Fruit fly (Drosophila melanogaster) whole organism, embryonic: ENCODE data around the gene pkaap.

Experiments
- Atf3 ChIP-seq: fragments of 200-800 bp; sonication (Bioruptor generic); optimal IDR thresholded peaks from 3 replicates; lab custom pipeline; 2016; ENCODE audit warnings: missing biosample characterization, missing genetic modification characterization
- CG10274 ChIP-seq: fragments of 200-800 bp; sonication (Bioruptor generic); optimal IDR thresholded peaks from 3 replicates; lab custom pipeline; 2017; ENCODE audit warnings: missing biosample characterization, mild to moderate bottlenecking, missing genetic modification characterization
- CG10462 ChIP-seq: fragments of 200-800 bp; sonication (Bioruptor generic); optimal IDR thresholded peaks from 2 replicates; lab custom pipeline; 2016; ENCODE audit warnings: missing biosample characterization, missing genetic modification characterization
- CG10565 ChIP-seq: fragments of 200-800 bp; sonication (Bioruptor generic); optimal IDR thresholded peaks from 3 replicates; lab custom pipeline; 2016; ENCODE audit warnings: missing biosample characterization, mild to moderate bottlenecking, missing genetic modification characterization
- CG10959 ChIP-seq: fragments of 200-800 bp; sonication (Bioruptor generic); IDR thresholded peaks from 2 replicates; pipeline ENCODE4 v1.3.6; 2022; ENCODE audit warnings: missing biosample characterization, missing genetic modification characterization
- CG12942 ChIP-seq: fragments of 200-800 bp; sonication (Bioruptor generic); optimal IDR thresholded peaks from 3 replicates; lab custom pipeline; 2016; ENCODE audit warnings: missing biosample characterization, missing genetic modification characterization
- CG13123 ChIP-seq: fragments of 200-800 bp; sonication (Bioruptor generic); optimal IDR thresholded peaks from 2 replicates; lab custom pipeline; 2016; ENCODE audit warnings: missing biosample characterization, missing genetic modification characterization
- CG15073 ChIP-seq: fragments of 200-800 bp; sonication (Bioruptor generic); optimal IDR thresholded peaks from 2 replicates; lab custom pipeline; 2016; ENCODE audit warnings: missing biosample characterization, missing genetic modification characterization
- CG15269 ChIP-seq: fragments of 200-800 bp; sonication (Bioruptor generic); optimal IDR thresholded peaks from 2 replicates; lab custom pipeline; 2018; ENCODE audit warnings: missing biosample characterization, mild to moderate bottlenecking, missing genetic modification characterization, moderate library complexity
- CG18262 ChIP-seq: fragments of 200-800 bp; optimal IDR thresholded peaks from 3 replicates; lab custom pipeline; 2019; ENCODE audit warnings: missing biosample characterization, mild to moderate bottlenecking, missing genetic modification characterization, moderate library complexity
- CG2875 ChIP-seq: fragments of 200-800 bp; sonication (Bioruptor generic); optimal IDR thresholded peaks from 2 replicates; lab custom pipeline; 2017; ENCODE audit warnings: missing biosample characterization, mild to moderate bottlenecking, missing genetic modification characterization, missing genetic modification reagents
- CG2889 ChIP-seq: fragments of 200-800 bp; sonication (Bioruptor generic); IDR thresholded peaks from 3 replicates; pipeline ENCODE4 v1.3.6; 2022; ENCODE audit warnings: missing biosample characterization, missing genetic modification characterization
- CG4360 ChIP-seq: fragments of 200-800 bp; sonication (Bioruptor generic); IDR thresholded peaks from 2 replicates; pipeline ENCODE4 v1.3.6; 2022; ENCODE audit warnings: missing biosample characterization, missing genetic modification characterization
- CG7556 ChIP-seq: fragments of 200-800 bp; sonication (Bioruptor generic); optimal IDR thresholded peaks from 2 replicates; lab custom pipeline; 2017; ENCODE audit warnings: missing biosample characterization, mild to moderate bottlenecking, missing genetic modification characterization
- CG8944 ChIP-seq: fragments of 200-800 bp; sonication (Bioruptor generic); optimal IDR thresholded peaks from 3 replicates; lab custom pipeline; 2016; ENCODE audit warnings: missing biosample characterization, missing genetic modification characterization
- CG9215 ChIP-seq: fragments of 200-800 bp; sonication (Bioruptor generic); IDR thresholded peaks from 2 replicates; pipeline ENCODE4 v1.3.6; 2022; ENCODE audit warnings: missing biosample characterization, missing genetic modification characterization
- CG9797 ChIP-seq: fragments of 200-800 bp; sonication (Bioruptor generic); optimal IDR thresholded peaks from 3 replicates; lab custom pipeline; 2018; ENCODE audit warnings: missing biosample characterization, mild to moderate bottlenecking, missing genetic modification characterization
- CHES-1-like ChIP-seq: fragments of 200-800 bp; sonication (Bioruptor generic); optimal IDR thresholded peaks from 2 replicates; lab custom pipeline; 2016; ENCODE audit warnings: missing biosample characterization, missing genetic modification characterization
- Dad ChIP-seq: fragments of 200-800 bp; sonication (Bioruptor generic); optimal IDR thresholded peaks from 3 replicates; lab custom pipeline; 2016; ENCODE audit warnings: missing biosample characterization, missing genetic modification characterization
- Dbx ChIP-seq: fragments of 200-800 bp; sonication (Bioruptor generic); IDR thresholded peaks from 3 replicates; pipeline ENCODE4 v1.3.6; 2022; ENCODE audit warnings: missing biosample characterization, missing genetic modification characterization
- Dp ChIP-seq: fragments of 200-800 bp; sonication (Bioruptor generic); optimal IDR thresholded peaks from 2 replicates; lab custom pipeline; 2018; ENCODE audit warnings: missing biosample characterization, mild to moderate bottlenecking, missing genetic modification characterization, moderate library complexity
- E2f1 ChIP-seq: fragments of 200-800 bp; sonication (Bioruptor generic); IDR thresholded peaks from 2 replicates; pipeline ENCODE4 v1.3.6; 2022; ENCODE audit warnings: missing biosample characterization, missing genetic modification characterization
- Elba2 ChIP-seq: fragments of 200-800 bp; sonication (Bioruptor generic); optimal IDR thresholded peaks from 3 replicates; lab custom pipeline; 2016; ENCODE audit warnings: missing biosample characterization, missing genetic modification characterization
- Fer1 ChIP-seq: fragments of 200-800 bp; sonication (Bioruptor generic); optimal IDR thresholded peaks from 2 replicates; lab custom pipeline; 2017; ENCODE audit warnings: missing biosample characterization, mild to moderate bottlenecking, missing genetic modification characterization
- H15 ChIP-seq: fragments of 200-800 bp; sonication (Bioruptor generic); IDR thresholded peaks from 3 replicates; pipeline ENCODE4 v1.3.6; 2022; ENCODE audit warnings: missing biosample characterization, missing genetic modification characterization
- HLHmδ ChIP-seq: fragments of 200-800 bp; sonication (Bioruptor generic); optimal IDR thresholded peaks from 2 replicates; lab custom pipeline; 2018; ENCODE audit warnings: missing biosample characterization, mild to moderate bottlenecking, missing genetic modification characterization, moderate library complexity
- Hey ChIP-seq: fragments of 200-800 bp; sonication (Bioruptor generic); optimal IDR thresholded peaks from 3 replicates; lab custom pipeline; 2018; ENCODE audit warnings: missing biosample characterization, mild to moderate bottlenecking, missing genetic modification characterization
- Hsf ChIP-seq: fragments of 200-800 bp; sonication (Bioruptor generic); optimal IDR thresholded peaks from 3 replicates; lab custom pipeline; 2016; ENCODE audit warnings: missing biosample characterization, missing genetic modification characterization
- Nf-YA ChIP-seq: fragments of 200-800 bp; sonication (Bioruptor generic); IDR thresholded peaks from 2 replicates; pipeline ENCODE4 v1.3.6; 2022; ENCODE audit warnings: missing biosample characterization, missing genetic modification characterization
- Sox100B ChIP-seq: fragments of 200-800 bp; sonication (Bioruptor generic); optimal IDR thresholded peaks from 3 replicates; lab custom pipeline; 2018; ENCODE audit warnings: missing biosample characterization, mild to moderate bottlenecking, missing genetic modification characterization
- TFAM ChIP-seq: fragments of 200-800 bp; sonication (Bioruptor generic); optimal IDR thresholded peaks from 2 replicates; lab custom pipeline; 2017; ENCODE audit warnings: missing biosample characterization, missing genetic modification characterization, inconsistent platforms
- Vsx1 ChIP-seq: fragments of 200-800 bp; sonication (Bioruptor generic); optimal IDR thresholded peaks from 2 replicates; lab custom pipeline; 2017; ENCODE audit warnings: missing biosample characterization, mild to moderate bottlenecking, missing genetic modification characterization, missing genetic modification reagents
- amos ChIP-seq: fragments of 200-800 bp; sonication (Bioruptor generic); IDR thresholded peaks from 2 replicates; pipeline ENCODE4 v1.3.6; 2022; ENCODE audit warnings: missing biosample characterization, missing genetic modification characterization; ENCODE audit not compliant: partially characterized antibody
- crol ChIP-seq: fragments of 200-800 bp; sonication (Bioruptor generic); IDR thresholded peaks from 2 replicates; pipeline ENCODE4 v1.3.6; 2022; ENCODE audit warnings: missing biosample characterization, missing genetic modification characterization
- danr ChIP-seq: fragments of 200-800 bp; sonication (Bioruptor generic); IDR thresholded peaks from 2 replicates; pipeline ENCODE4 v1.3.6; 2022; ENCODE audit warnings: missing biosample characterization, missing genetic modification characterization
- dm ChIP-seq: fragments of 200-800 bp; sonication (Bioruptor generic); optimal IDR thresholded peaks from 3 replicates; lab custom pipeline; 2016; ENCODE audit warnings: missing biosample characterization, missing genetic modification characterization
- dmrt99B ChIP-seq: fragments of 200-800 bp; sonication (Bioruptor generic); optimal IDR thresholded peaks from 2 replicates; lab custom pipeline; 2018; ENCODE audit warnings: missing biosample characterization, mild to moderate bottlenecking, missing genetic modification characterization, moderate library complexity
- emc ChIP-seq: fragments of 200-800 bp; sonication (Bioruptor generic); optimal IDR thresholded peaks from 2 replicates; lab custom pipeline; 2016; ENCODE audit warnings: missing biosample characterization, missing genetic modification characterization
- en ChIP-seq: fragments of 200-800 bp; sonication (Bioruptor generic); optimal IDR thresholded peaks from 2 replicates; lab custom pipeline; 2016; ENCODE audit warnings: missing biosample characterization, missing genetic modification characterization
- ewg ChIP-seq: fragments of 200-800 bp; sonication (Bioruptor generic); optimal IDR thresholded peaks from 3 replicates; lab custom pipeline; 2017; ENCODE audit warnings: mild to moderate bottlenecking, missing biosample characterization, missing genetic modification reagents, missing genetic modification characterization
- gem ChIP-seq: fragments of 200-800 bp; sonication (Bioruptor generic); optimal IDR thresholded peaks from 2 replicates; lab custom pipeline; 2019; ENCODE audit warnings: missing biosample characterization, mild to moderate bottlenecking, missing genetic modification characterization, moderate library complexity
- gro ChIP-seq: fragments of 200-800 bp; sonication (Bioruptor generic); optimal IDR thresholded peaks from 2 replicates; lab custom pipeline; 2016; ENCODE audit warnings: missing biosample characterization, missing genetic modification characterization
- mam ChIP-seq: fragments of 200-800 bp; sonication (Bioruptor generic); optimal IDR thresholded peaks from 3 replicates; lab custom pipeline; 2016; ENCODE audit warnings: missing biosample characterization, missing genetic modification characterization
- oc ChIP-seq: fragments of 200-800 bp; sonication (Bioruptor generic); optimal IDR thresholded peaks from 2 replicates; lab custom pipeline; 2018; ENCODE audit warnings: missing biosample characterization, mild to moderate bottlenecking, missing genetic modification characterization, moderate library complexity
- p53 ChIP-seq: fragments of 200-800 bp; sonication (Bioruptor generic); optimal IDR thresholded peaks from 2 replicates; lab custom pipeline; 2016; ENCODE audit warnings: missing biosample characterization, missing genetic modification characterization
- pnt ChIP-seq: fragments of 200-800 bp; sonication (Bioruptor generic); optimal IDR thresholded peaks from 3 replicates; lab custom pipeline; 2016; ENCODE audit warnings: missing biosample characterization, missing genetic modification characterization
- pros ChIP-seq: fragments of 200-800 bp; sonication (Bioruptor generic); optimal IDR thresholded peaks from 3 replicates; lab custom pipeline; 2019; ENCODE audit warnings: missing biosample characterization, mild to moderate bottlenecking, missing genetic modification characterization, moderate library complexity
- sc ChIP-seq, 3 experiments: fragments of >200 bp in 2 of 3; fragments of 200-800 bp in 1 of 3; sonication (Bioruptor generic) in 1 of 3; optimal IDR thresholded peaks; 2 replicates in 2 of 3; 3 replicates in 1 of 3; lab custom pipeline; 2017; ENCODE audit warnings: mild to moderate bottlenecking in 1 of 3, missing biosample characterization in 1 of 3, missing genetic modification characterization in 1 of 3, missing genetic modification reagents in 1 of 3
- sug ChIP-seq: fragments of 200-800 bp; optimal IDR thresholded peaks from 2 replicates; lab custom pipeline; 2019; ENCODE audit warnings: missing biosample characterization, mild to moderate bottlenecking, missing genetic modification characterization, moderate library complexity
- tup ChIP-seq: fragments of 200-800 bp; sonication (Bioruptor generic); optimal IDR thresholded peaks from 2 replicates; lab custom pipeline; 2016; ENCODE audit warnings: missing biosample characterization, mild to moderate bottlenecking, missing genetic modification characterization, moderate library complexity
- wek ChIP-seq: fragments of 200-800 bp; sonication (Bioruptor generic); optimal IDR thresholded peaks from 3 replicates; lab custom pipeline; 2018; ENCODE audit warnings: missing biosample characterization, mild to moderate bottlenecking, missing genetic modification characterization, moderate library complexity

The pkaap gene

dm6 chr2L:16275809-16276178 lies 12.3 kb upstream of the pkaap start (continued):
- TF ChIP-seq CG9797 (GFP tag; lab: Kevin White, UChicago) (no peak), pnt (no peak), danr (no peak), oc (tag; lab: Kevin White, UChicago) (no peak), CG9215 (GFP tag; lab: Robert Waterston, UW) (0 out of 2 replicates have a peak, but pooled peaks have one; percentile 33), Dbx (GFP tag; lab: Robert Waterston, UW) (peak; percentile 44; the same call in 1 of the 3 replicates), Sox100B (GFP tag; lab: Kevin White, UChicago) (peak; percentile 46), CG7556 (GFP tag; lab: Kevin White, UChicago) (peak; percentile 74), Dp (GFP tag; lab: Kevin White, UChicago) (no peak), CG2875 (GFP tag; lab: Kevin White, UChicago) (peak; percentile 23), CHES-1-like (GFP tag; lab: Kevin White, UChicago) (no peak), sug (no peak), Hsf (GFP tag; lab: Kevin White, UChicago) (peak; percentile 10), dmrt99B (peak; percentile 66), pros (no peak), CG12942 (GFP tag; lab: Kevin White, UChicago) (no peak), TFAM (GFP tag; lab: Kevin White, UChicago) (no peak), crol (GFP tag; lab: Robert Waterston, UW) (0 out of 2 replicates have a peak, but pooled peaks have one; percentile 36), mam (GFP tag; lab: Kevin White, UChicago) (no peak), CG10565 (GFP tag; lab: Kevin White, UChicago) (no peak), CG2889 (GFP tag; lab: Robert Waterston, UW) (no peak), E2f1 (GFP tag; lab: Robert Waterston, UW) (peak; percentile 15; the same call in 1 of the 2 replicates), CG18262 (peak; percentile 58), CG10462 (no peak), p53 (GFP tag; lab: Kevin White, UChicago) (no peak), CG10274 (GFP tag; lab: Kevin White, UChicago) (no peak), Atf3 (GFP tag; lab: Kevin White, UChicago) (no peak), en (GFP tag; lab: Kevin White, UChicago) (no peak), Vsx1 (no peak), Nf-YA (GFP tag; lab: Robert Waterston, UW) (no peak), tup (GFP tag; lab: Kevin White, UChicago) (no peak), gro (GFP tag; lab: Kevin White, UChicago) (no peak), Fer1 (GFP tag; lab: Kevin White, UChicago) (peak; percentile 69), wek (GFP tag; lab: Kevin White, UChicago) (no peak), ewg (no peak), CG15073 (no peak), Elba2 (no peak), CG8944 (GFP tag; lab: Kevin White, UChicago) (no peak), H15 (GFP tag; lab: Robert Waterston, UW) (no peak), sc (optimal IDR thresholded peaks at IDR 0.05; lab: Kevin White, UChicago) (no peak), sc (GFP tag; optimal IDR thresholded peaks at IDR 0.05; lab: Kevin White, UChicago) (no peak), dm (no peak), CG4360 (peak; percentile 33; the same call in 1 of the 2 replicates), amos (no peak), CG13123 (GFP tag; lab: Kevin White, UChicago) (no peak), Hey (tag; lab: Kevin White, UChicago) (no peak), gem (peak; percentile 72), CG15269 (tag; lab: Kevin White, UChicago) (peak; percentile 59), Dad (GFP tag; lab: Kevin White, UChicago) (peak; percentile 39), HLHmδ (GFP tag; lab: Kevin White, UChicago) (no peak), CG10959 (GFP tag; lab: Robert Waterston, UW) (no peak), emc (GFP tag; lab: Kevin White, UChicago) (no peak)
